Fruit fly (Drosophila melanogaster) whole organism, prepupa: Measurements from ENCODE around the gene CG2712.

Experiments
- CG11902 ChIP-seq: fragments of 200-800 bp; sonication (Bioruptor generic); optimal IDR thresholded peaks from 3 replicates; lab custom pipeline; 2016; ENCODE audit warnings: missing biosample characterization, missing genetic modification characterization
- CG6854 ChIP-seq: fragments of 200-800 bp; sonication (Bioruptor generic); optimal IDR thresholded peaks from 2 replicates; lab custom pipeline; 2017; ENCODE audit warnings: missing biosample characterization, mild to moderate bottlenecking, missing genetic modification characterization
- CG7368 ChIP-seq: fragments of 200-800 bp; sonication (Bioruptor generic); optimal IDR thresholded peaks from 3 replicates; lab custom pipeline; 2016; ENCODE audit warnings: missing biosample characterization, missing genetic modification characterization
- Eip75B ChIP-seq: fragments of 200-800 bp; sonication (Bioruptor generic); optimal IDR thresholded peaks from 3 replicates; lab custom pipeline; 2016; ENCODE audit warnings: missing biosample characterization, missing genetic modification characterization
- Hr39 ChIP-seq: fragments of 200-800 bp; sonication (Bioruptor generic); optimal IDR thresholded peaks from 2 replicates; lab custom pipeline; 2016; ENCODE audit warnings: missing biosample characterization, missing genetic modification characterization
- Sox102F ChIP-seq: fragments of 200-800 bp; sonication (Bioruptor generic); optimal IDR thresholded peaks from 2 replicates; lab custom pipeline; 2016; ENCODE audit warnings: missing biosample characterization, mild to moderate bottlenecking, missing genetic modification characterization
- dac ChIP-seq: fragments of 200-800 bp; sonication (Bioruptor generic); optimal IDR thresholded peaks from 2 replicates; lab custom pipeline; 2017; ENCODE audit warnings: missing biosample characterization, mild to moderate bottlenecking, missing genetic modification characterization
- fd85E ChIP-seq: fragments of 200-800 bp; sonication (Bioruptor generic); optimal IDR thresholded peaks from 3 replicates; lab custom pipeline; 2016; ENCODE audit warnings: missing biosample characterization, missing genetic modification characterization
- net ChIP-seq: fragments of 200-800 bp; sonication (Bioruptor generic); optimal IDR thresholded peaks from 3 replicates; lab custom pipeline; 2016; ENCODE audit warnings: missing biosample characterization, missing genetic modification characterization
- topi ChIP-seq: fragments of 200-800 bp; sonication (Bioruptor generic); optimal IDR thresholded peaks from 3 replicates; lab custom pipeline; 2016; ENCODE audit warnings: missing biosample characterization, missing genetic modification characterization

DNA sequence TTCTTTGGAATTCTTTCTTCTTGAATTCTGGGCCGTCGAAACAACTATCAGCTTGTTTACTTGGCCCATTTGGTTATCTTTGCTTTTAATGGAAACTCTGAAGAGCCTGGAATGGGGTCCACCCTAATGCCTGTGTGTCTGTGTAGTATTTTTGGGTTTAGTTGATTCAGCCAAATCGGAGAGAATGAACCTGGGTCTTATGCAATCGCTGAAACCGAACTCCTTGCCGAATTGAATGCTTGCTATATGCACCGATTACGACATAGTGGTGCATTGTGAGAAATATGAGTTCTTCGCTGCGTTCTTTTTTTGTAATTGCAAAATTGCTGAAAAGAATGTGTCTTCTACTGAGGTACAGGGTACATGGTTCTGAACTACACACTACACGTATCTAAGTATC, 45.3 kb upstream of the CG2712 start:
- no peak for TF ChIP-seq dac (GFP tag; lab: Kevin White, UChicago)
- TF ChIP-seq Sox102F: no peak
- no peak for TF ChIP-seq CG7368 (GFP tag; lab: Kevin White, UChicago)
- TF ChIP-seq Eip75B (GFP tag; lab: Kevin White, UChicago): no peak
- no peak for TF ChIP-seq CG6854 (GFP tag; lab: Kevin White, UChicago)
- no peak for TF ChIP-seq net (GFP tag; lab: Kevin White, UChicago)
- no peak for TF ChIP-seq Hr39
- no peak for TF ChIP-seq fd85E (GFP tag; lab: Kevin White, UChicago)
- TF ChIP-seq CG11902 (GFP tag; lab: Kevin White, UChicago): no peak
- TF ChIP-seq topi (GFP tag; lab: Kevin White, UChicago): no peak
